Worm (Caenorhabditis elegans) whole organism, L2 larva: Measurements from ENCODE around the gene pei-1.

Source experiments
- dmd-4 ChIP-seq: sonication (generic microtip); optimal IDR thresholded peaks from 2 replicates; lab custom pipeline; 2017; ENCODE audit warnings: missing biosample characterization, missing genetic modification characterization
- nhr-11 ChIP-seq: fragments of 150-350 bp; optimal IDR thresholded peaks from 2 replicates; lab custom pipeline; 2014; ENCODE audit warnings: missing biosample characterization, missing genetic modification characterization
- unc-39 ChIP-seq: fragments of 150-350 bp; optimal IDR thresholded peaks from 2 replicates; lab custom pipeline; 2014; ENCODE audit warnings: missing biosample characterization, missing genetic modification characterization
- unc-62 ChIP-seq: fragments of 150-350 bp; optimal IDR thresholded peaks from 2 replicates; lab custom pipeline; 2014; ENCODE audit warnings: missing biosample characterization, missing genetic modification reagents, missing genetic modification characterization

- TF ChIP-seq unc-39 (tag; lab: Kevin White, UChicago) (no peak), dmd-4 (tag; lab: Kevin White, UChicago) (no peak), unc-62 (GFP tag; lab: Kevin White, UChicago) (no peak), nhr-11 (tag; lab: Kevin White, UChicago) (no peak)
Measured at ce11 chrIV:9545986-9546385, 46.3 kb downstream of the pei-1 start, which contains the start of gene T05A1.5.
